Fruit fly (Drosophila melanogaster) whole organism, embryonic: Measurements from ENCODE around the gene PolG2.
A peak's percentile ranks its signal among the peaks of the same experiment; 100 is the strongest.

Experiments
- BEAF-32 ChIP-seq: fragments of 200-800 bp; sonication (Bioruptor generic); optimal IDR thresholded peaks from 3 replicates; lab custom pipeline; 2017; ENCODE audit warnings: missing biosample characterization, missing genetic modification characterization, mild to moderate bottlenecking, moderate library complexity, missing genetic modification reagents
- CG11560 ChIP-seq: fragments of 200-800 bp; sonication (Bioruptor generic); IDR thresholded peaks from 3 replicates; pipeline ENCODE4 v1.3.6; 2022; ENCODE audit warnings: missing biosample characterization, missing genetic modification characterization
- CG12659 ChIP-seq: fragments of 200-800 bp; sonication (Bioruptor generic); optimal IDR thresholded peaks from 3 replicates; lab custom pipeline; 2017; ENCODE audit warnings: mild to moderate bottlenecking, missing biosample characterization, missing genetic modification reagents, missing genetic modification characterization
- CG13287 ChIP-seq: fragments of 200-800 bp; sonication (Bioruptor generic); IDR thresholded peaks from 2 replicates; pipeline ENCODE4 v1.3.6; 2022; ENCODE audit warnings: missing biosample characterization, missing genetic modification characterization; ENCODE audit not compliant: partially characterized antibody
- CG13624 ChIP-seq: fragments of 200-800 bp; sonication (Bioruptor generic); optimal IDR thresholded peaks from 2 replicates; lab custom pipeline; 2016; ENCODE audit warnings: missing biosample characterization, missing genetic modification characterization
- CG14710 ChIP-seq: fragments of 200-800 bp; sonication (Bioruptor generic); optimal IDR thresholded peaks from 3 replicates; lab custom pipeline; 2019; ENCODE audit warnings: missing biosample characterization, mild to moderate bottlenecking, missing genetic modification characterization, moderate library complexity
- CG16813 ChIP-seq: fragments of 200-800 bp; sonication (Bioruptor generic); IDR thresholded peaks from 3 replicates; pipeline ENCODE4 v1.3.6; 2022; ENCODE audit warnings: missing biosample characterization, missing genetic modification characterization; ENCODE audit not compliant: partially characterized antibody
- CG17385 ChIP-seq: fragments of 200-800 bp; sonication (Bioruptor generic); optimal IDR thresholded peaks from 3 replicates; lab custom pipeline; 2018; ENCODE audit warnings: missing biosample characterization, mild to moderate bottlenecking, missing genetic modification characterization
- CG17829 ChIP-seq: fragments of 200-800 bp; optimal IDR thresholded peaks from 2 replicates; lab custom pipeline; 2019; ENCODE audit warnings: missing biosample characterization, mild to moderate bottlenecking, missing genetic modification characterization, moderate library complexity
- CG32532 ChIP-seq: fragments of 200-800 bp; sonication (Bioruptor generic); IDR thresholded peaks from 2 replicates; pipeline ENCODE4 v1.3.6; 2022; ENCODE audit warnings: missing biosample characterization, missing genetic modification characterization
- CG3838 ChIP-seq: fragments of 200-800 bp; sonication (Bioruptor generic); optimal IDR thresholded peaks from 3 replicates; lab custom pipeline; 2016; ENCODE audit warnings: missing biosample characterization, missing genetic modification characterization
- CG3847 ChIP-seq: fragments of 200-800 bp; sonication (Bioruptor generic); IDR thresholded peaks from 2 replicates; pipeline ENCODE4 v1.3.6; 2022; ENCODE audit warnings: missing biosample characterization, missing genetic modification characterization
- CG4617 ChIP-seq: fragments of 200-800 bp; sonication (Bioruptor generic); optimal IDR thresholded peaks from 3 replicates; lab custom pipeline; 2016; ENCODE audit warnings: missing biosample characterization, missing genetic modification characterization, borderline replicate concordance
- CG5245 ChIP-seq: fragments of 200-800 bp; sonication (Bioruptor generic); optimal IDR thresholded peaks from 3 replicates; lab custom pipeline; 2016; ENCODE audit warnings: missing biosample characterization, missing genetic modification characterization
- CG7839 ChIP-seq: fragments of 200-800 bp; sonication (Bioruptor generic); optimal IDR thresholded peaks from 3 replicates; lab custom pipeline; 2018; ENCODE audit warnings: missing biosample characterization, mild to moderate bottlenecking, missing genetic modification characterization, moderate library complexity
- CG7928 ChIP-seq: fragments of 200-800 bp; sonication (Bioruptor generic); optimal IDR thresholded peaks from 2 replicates; lab custom pipeline; 2017; ENCODE audit warnings: missing biosample characterization, mild to moderate bottlenecking, missing genetic modification characterization
- CG7987 ChIP-seq: fragments of 200-800 bp; sonication (Bioruptor generic); optimal IDR thresholded peaks from 2 replicates; lab custom pipeline; 2018; ENCODE audit warnings: missing biosample characterization, mild to moderate bottlenecking, missing genetic modification characterization, moderate library complexity
- CG8290 ChIP-seq, 3 experiments: fragments of 200-800 bp; sonication (Bioruptor generic); optimal IDR thresholded peaks; 2 replicates each; lab custom pipeline; 2016 to 2019; ENCODE audit warnings: missing biosample characterization in 3 of 3, missing genetic modification characterization in 3 of 3, mild to moderate bottlenecking in 2 of 3, moderate library complexity in 1 of 3
- CG9437 ChIP-seq: fragments of 200-800 bp; sonication (Bioruptor generic); optimal IDR thresholded peaks from 2 replicates; lab custom pipeline; 2018; ENCODE audit warnings: missing biosample characterization, mild to moderate bottlenecking, missing genetic modification characterization
- CkIIα-i1 ChIP-seq: fragments of 200-800 bp; sonication (Bioruptor generic); IDR thresholded peaks from 2 replicates; pipeline ENCODE4 v1.3.6; 2022; ENCODE audit warnings: missing biosample characterization, missing genetic modification characterization
- D19B ChIP-seq: fragments of 200-800 bp; sonication (Bioruptor generic); optimal IDR thresholded peaks from 2 replicates; lab custom pipeline; 2017; ENCODE audit warnings: missing biosample characterization, mild to moderate bottlenecking, missing genetic modification characterization
- Deaf1 ChIP-seq: fragments of 200-800 bp; optimal IDR thresholded peaks from 3 replicates; lab custom pipeline; 2019; ENCODE audit warnings: missing biosample characterization, mild to moderate bottlenecking, missing genetic modification characterization, moderate library complexity
- Dll ChIP-seq: fragments of 200-800 bp; sonication (Bioruptor generic); IDR thresholded peaks from 4 replicates; pipeline ENCODE4 v1.3.6; 2022; ENCODE audit warnings: missing biosample characterization, missing genetic modification characterization; ENCODE audit not compliant: partially characterized antibody
- Doc3 ChIP-seq: fragments of 200-800 bp; sonication (Bioruptor generic); IDR thresholded peaks from 3 replicates; pipeline ENCODE4 v1.3.6; 2022; ENCODE audit warnings: missing biosample characterization, missing genetic modification characterization; ENCODE audit not compliant: partially characterized antibody
- Elba2 ChIP-seq: fragments of 200-800 bp; sonication (Bioruptor generic); optimal IDR thresholded peaks from 3 replicates; lab custom pipeline; 2016; ENCODE audit warnings: missing biosample characterization, missing genetic modification characterization
- Ets97D ChIP-seq: fragments of 200-800 bp; sonication (Bioruptor generic); optimal IDR thresholded peaks from 3 replicates; lab custom pipeline; 2016; ENCODE audit warnings: missing biosample characterization, missing genetic modification characterization
- HmgZ ChIP-seq: fragments of 200-800 bp; sonication (Bioruptor generic); optimal IDR thresholded peaks from 2 replicates; lab custom pipeline; 2018; ENCODE audit warnings: missing biosample characterization, mild to moderate bottlenecking, missing genetic modification characterization
- MESR4 ChIP-seq: fragments of 200-800 bp; sonication (Bioruptor generic); optimal IDR thresholded peaks from 2 replicates; lab custom pipeline; 2018; ENCODE audit warnings: missing biosample characterization, mild to moderate bottlenecking, missing genetic modification characterization, moderate library complexity
- Max ChIP-seq: fragments of 200-800 bp; sonication (Bioruptor generic); optimal IDR thresholded peaks from 2 replicates; lab custom pipeline; 2016; ENCODE audit warnings: missing biosample characterization, mild to moderate bottlenecking, missing genetic modification characterization
- Myb ChIP-seq: fragments of 200-800 bp; sonication (Bioruptor generic); optimal IDR thresholded peaks from 2 replicates; lab custom pipeline; 2016; ENCODE audit warnings: missing biosample characterization, missing genetic modification characterization
- Pdp1 ChIP-seq, 2 experiments: fragments of 200-800 bp; sonication (Bioruptor generic); optimal IDR thresholded peaks; 3 replicates each; lab custom pipeline; 2016; ENCODE audit warnings: missing biosample characterization in 2 of 2, missing genetic modification characterization in 2 of 2, mild to moderate bottlenecking in 1 of 2, moderate library complexity in 1 of 2
- Poxn ChIP-seq: fragments of 200-800 bp; sonication (Bioruptor generic); IDR thresholded peaks from 2 replicates; pipeline ENCODE4 v1.3.6; 2022; ENCODE audit warnings: missing biosample characterization, missing genetic modification characterization
- ab ChIP-seq: fragments of 200-800 bp; sonication (Bioruptor generic); optimal IDR thresholded peaks from 2 replicates; lab custom pipeline; 2016; ENCODE audit warnings: missing biosample characterization, missing genetic modification characterization
- amos ChIP-seq: fragments of 200-800 bp; sonication (Bioruptor generic); IDR thresholded peaks from 2 replicates; pipeline ENCODE4 v1.3.6; 2022; ENCODE audit warnings: missing biosample characterization, missing genetic modification characterization; ENCODE audit not compliant: partially characterized antibody
- eyg ChIP-seq: fragments of 200-800 bp; sonication (Bioruptor generic); optimal IDR thresholded peaks from 3 replicates; lab custom pipeline; 2016; ENCODE audit warnings: missing biosample characterization, missing genetic modification characterization
- gfzf ChIP-seq: fragments of 200-800 bp; sonication (Bioruptor generic); optimal IDR thresholded peaks from 2 replicates; lab custom pipeline; 2016; ENCODE audit warnings: missing biosample characterization, mild to moderate bottlenecking, missing genetic modification characterization, moderate library complexity
- maf-S ChIP-seq: fragments of 200-800 bp; sonication (Bioruptor generic); optimal IDR thresholded peaks from 2 replicates; lab custom pipeline; 2016; ENCODE audit warnings: missing biosample characterization, missing genetic modification characterization
- nmo ChIP-seq: fragments of 200-800 bp; sonication (Bioruptor generic); optimal IDR thresholded peaks from 2 replicates; lab custom pipeline; 2018; ENCODE audit warnings: missing biosample characterization, mild to moderate bottlenecking, missing genetic modification characterization, moderate library complexity
- pfk ChIP-seq: fragments of 200-800 bp; sonication (Bioruptor generic); optimal IDR thresholded peaks from 2 replicates; lab custom pipeline; 2018; ENCODE audit warnings: missing biosample characterization, mild to moderate bottlenecking, missing genetic modification characterization, moderate library complexity
- pzg ChIP-seq: fragments of 200-800 bp; sonication (Bioruptor generic); optimal IDR thresholded peaks from 3 replicates; lab custom pipeline; 2018; ENCODE audit warnings: missing biosample characterization, mild to moderate bottlenecking, missing genetic modification characterization, moderate library complexity
- ranshi ChIP-seq: fragments of 200-800 bp; sonication (Bioruptor generic); IDR thresholded peaks from 2 replicates; pipeline ENCODE4 v1.3.6; 2022; ENCODE audit warnings: missing biosample characterization, missing genetic modification characterization
- row ChIP-seq: fragments of 200-800 bp; sonication (Bioruptor generic); IDR thresholded peaks from 3 replicates; pipeline ENCODE4 v1.3.6; 2022; ENCODE audit warnings: missing biosample characterization, missing genetic modification characterization
- trem ChIP-seq: fragments of 200-800 bp; optimal IDR thresholded peaks from 3 replicates; lab custom pipeline; 2019; ENCODE audit warnings: missing biosample characterization, mild to moderate bottlenecking, missing genetic modification characterization, moderate library complexity
- vvl ChIP-seq: fragments of 200-800 bp; sonication (Bioruptor generic); IDR thresholded peaks from 2 replicates; pipeline ENCODE4 v1.3.6; 2022; ENCODE audit warnings: missing biosample characterization, missing genetic modification characterization
- zen2 ChIP-seq: fragments of 200-800 bp; sonication (Bioruptor generic); IDR thresholded peaks from 3 replicates; pipeline ENCODE4 v1.3.6; 2022; ENCODE audit warnings: missing biosample characterization, missing genetic modification characterization; ENCODE audit not compliant: partially characterized antibody

Gene PolG2

dm6 chr2L:13813604-13814178 lies 19.2 kb downstream of the PolG2 start, which contains the start of gene Sos (continued):
- TF ChIP-seq BEAF-32 (GFP tag; lab: Kevin White, UChicago) (peak; percentile 56), nmo (GFP tag; lab: Kevin White, UChicago) (peak; percentile 55), CG13287 (GFP tag; lab: Robert Waterston, UW) (peak; percentile 53), row (peak; percentile 41; the same call in 2 of the 3 replicates), CG8290 (GFP tag; optimal IDR thresholded peaks at IDR 0.05; lab: Kevin White, UChicago) (no peak), CG8290 (tag; optimal IDR thresholded peaks at IDR 0.05; lab: Kevin White, UChicago) (no peak), gfzf (GFP tag; lab: Kevin White, UChicago) (peak; percentile 94), Myb (GFP tag; lab: Kevin White, UChicago) (peak; percentile 95), CG11560 (tag; lab: Robert Waterston, UW) (peak; percentile 76; the same call in 2 of the 3 replicates), amos (GFP tag; lab: Robert Waterston, UW) (peak; percentile 17; the same call in 1 of the 2 replicates), Ets97D (GFP tag; lab: Kevin White, UChicago) (peak; percentile 45), Pdp1 (GFP tag; optimal IDR thresholded peaks at IDR 0.05; lab: Kevin White, UChicago) (peak in 1 of 2 experiments; percentile 17), CG7928 (peak; percentile 89), Dll (GFP tag; lab: Robert Waterston, UW) (0 out of 4 replicates have a peak, but pooled peaks have one; percentile 12), eyg (GFP tag; lab: Kevin White, UChicago) (no peak), Deaf1 (tag; lab: Kevin White, UChicago) (no peak), CG17829 (tag; lab: Kevin White, UChicago) (peak; percentile 47), HmgZ (peak; percentile 57), CG3847 (GFP tag; lab: Robert Waterston, UW) (peak; percentile 45; the same call in 1 of the 2 replicates), CG17385 (peak; percentile 99), CG12659 (peak; percentile 84), Poxn (GFP tag; lab: Robert Waterston, UW) (no peak), CkIIα-i1 (GFP tag; lab: Robert Waterston, UW) (no peak), Elba2 (peak; percentile 33), CG7839 (tag; lab: Kevin White, UChicago) (no peak), Max (GFP tag; lab: Kevin White, UChicago) (no peak), CG32532 (GFP tag; lab: Robert Waterston, UW) (0 out of 2 replicates have a peak, but pooled peaks have one; percentile 9), D19B (no peak), CG4617 (GFP tag; lab: Kevin White, UChicago) (peak; percentile 82), ab (GFP tag; lab: Kevin White, UChicago) (no peak), zen2 (GFP tag; lab: Robert Waterston, UW) (no peak), MESR4 (GFP tag; lab: Kevin White, UChicago) (peak; percentile 88), vvl (GFP tag; lab: Robert Waterston, UW) (0 out of 2 replicates have a peak, but pooled peaks have one; percentile 23)

- TF ChIP-seq maf-S (GFP tag; lab: Kevin White, UChicago) (no peak), pfk (GFP tag; lab: Kevin White, UChicago) (peak; percentile 59), CG9437 (GFP tag; lab: Kevin White, UChicago) (no peak)
These were observed 19.7 kb downstream of the PolG2 start, which contains the start of gene CG16888 for dm6 chr2L:13813156-13813555. Gene CG16888, minus strand, starts transcription at chr2L:13813256.

- TF ChIP-seq Doc3 (GFP tag; lab: Robert Waterston, UW) (0 out of 3 replicates have a peak, but pooled peaks have one; percentile 28), CG13624 (GFP tag; lab: Kevin White, UChicago) (peak; percentile 12), CG5245 (GFP tag; lab: Kevin White, UChicago) (no peak), Pdp1 (GFP tag; optimal IDR thresholded peaks at IDR 0.05; lab: Kevin White, UChicago) (peak in 1 of 2 experiments; percentile 74), pzg (GFP tag; lab: Kevin White, UChicago) (peak; percentile 67), trem (tag; lab: Kevin White, UChicago) (peak; percentile 36), CG7987 (GFP tag; lab: Kevin White, UChicago) (peak; percentile 6), CG14710 (tag; lab: Kevin White, UChicago) (peak; percentile 35), ranshi (GFP tag; lab: Robert Waterston, UW) (no peak), CG17829 (tag; lab: Kevin White, UChicago) (peak; percentile 5), zen2 (GFP tag; lab: Robert Waterston, UW) (peak; percentile 42; the same call in 1 of the 3 replicates), CG3838 (GFP tag; lab: Kevin White, UChicago) (no peak), CG16813 (peak; percentile 54; the same call in 2 of the 3 replicates)
These were observed 21.6 kb downstream of the PolG2 start, which contains the start of the genes Adat1 and CG16865 for dm6 chr2L:13811323-13811722. Gene Adat1, minus strand, starts transcription at chr2L:13811474. Gene CG16865, plus strand, starts transcription at chr2L:13811522.
